Fruit fly (Drosophila melanogaster) S2 (cell line): ENCODE measurements around the gene CanA-14F.

Experiments
- CG8478 ChIP-seq: fragments of >200 bp; optimal IDR thresholded peaks from 2 replicates; lab custom pipeline; 2018
- CTCF ChIP-seq, 2 experiments: fragments of >200 bp; optimal IDR thresholded peaks; 2 replicates each; lab custom pipeline; 2018

DNA sequence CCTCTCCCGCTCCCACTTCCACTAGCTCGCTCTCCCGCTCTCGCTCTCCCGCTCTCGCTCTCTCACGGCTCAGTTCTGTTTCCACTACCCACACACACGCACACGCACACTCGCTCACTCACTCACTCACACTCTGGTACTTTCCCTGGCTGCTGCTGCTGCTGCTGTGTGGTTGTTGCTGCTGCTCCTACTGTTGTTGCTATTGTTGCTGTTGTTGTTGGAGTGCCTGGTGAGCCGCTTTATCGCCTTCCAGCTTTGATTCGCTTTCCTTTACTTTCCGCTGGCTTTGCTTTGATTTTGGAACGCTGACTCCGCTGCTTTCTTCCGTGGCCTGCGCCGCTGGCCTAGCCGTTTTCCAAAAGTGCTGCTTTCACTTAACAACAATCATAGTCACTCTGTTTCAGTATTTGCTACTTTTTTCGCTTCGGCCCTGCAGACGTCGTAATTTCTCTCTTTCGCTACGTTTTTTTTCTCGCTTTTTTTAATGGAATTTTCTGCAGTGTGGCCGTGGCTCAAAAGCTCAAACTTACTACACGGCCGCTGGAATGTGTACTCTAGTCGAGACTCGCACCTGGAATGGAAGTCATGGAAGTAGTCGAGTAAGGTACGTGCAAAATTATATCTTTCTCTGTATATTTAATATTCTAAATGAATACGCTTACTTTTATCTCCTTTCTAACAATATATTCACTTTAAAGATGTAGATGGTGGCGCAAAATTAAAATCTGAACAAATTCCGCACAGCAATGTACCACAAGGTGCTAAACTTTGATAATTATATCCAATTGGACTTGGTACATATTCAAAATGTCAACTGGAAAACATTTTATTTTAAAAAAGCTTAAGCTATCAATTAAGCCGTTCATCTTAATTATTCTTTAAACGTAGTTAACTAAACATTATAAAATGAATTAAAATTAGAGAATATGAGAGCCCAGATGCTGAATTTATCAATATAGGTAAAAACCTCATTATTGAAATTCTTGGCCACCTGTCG lies 27.2 kb downstream of the CanA-14F start, which contains the start of gene Pp2B-14D:
- TF ChIP-seq CTCF (optimal IDR thresholded peaks at IDR 0.05; lab: Kevin White, UChicago) (no peak), CG8478 (lab: Kevin White, UChicago) (no peak)
